Fruit fly (Drosophila melanogaster): Measurements from ENCODE around the gene CG13482.
A peak's percentile ranks its signal among the peaks of the same experiment; 100 is the strongest.

DNA sequence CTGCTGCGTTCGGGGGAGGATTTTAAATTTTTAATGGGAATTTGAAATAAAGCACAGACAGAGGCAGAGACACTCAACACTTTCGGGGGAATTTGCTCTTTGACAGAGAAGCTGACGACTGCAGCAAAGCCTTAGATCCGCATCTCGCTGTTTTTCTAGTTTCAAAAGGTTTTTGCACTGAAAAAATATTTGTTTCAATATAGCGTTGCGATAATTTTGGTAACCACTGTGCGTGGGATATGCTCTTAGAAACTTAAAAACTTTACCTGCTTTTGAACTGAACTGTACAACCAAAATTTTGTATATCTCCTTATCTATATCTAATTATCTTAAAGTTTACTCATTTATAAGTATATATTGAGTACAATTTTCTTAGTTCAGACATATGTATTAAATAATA, 25.9 kb upstream of the CG13482 start:
- TF ChIP-seq pan (optimal IDR thresholded peaks at IDR 0.05), result no peak
- no peak for TF ChIP-seq GATAd (GFP tag; optimal IDR thresholded peaks at IDR 0.05)
- no peak for TF ChIP-seq Hr78 (GFP tag; optimal IDR thresholded peaks at IDR 0.05)
- TF ChIP-seq rgr (GFP tag; optimal IDR thresholded peaks at IDR 0.05), result peak; percentile 50
- TF ChIP-seq Sp1 (GFP tag; optimal IDR thresholded peaks at IDR 0.05), result no peak
- no peak for TF ChIP-seq usp (GFP tag; optimal IDR thresholded peaks at IDR 0.05)
- peak; percentile 1 for TF ChIP-seq OdsH (GFP tag; optimal IDR thresholded peaks at IDR 0.05)
- no peak for TF ChIP-seq dsf (GFP tag; optimal IDR thresholded peaks at IDR 0.05; ENCODE audit: borderline replicate concordance)

Measured in whole organism, wandering third instar larva.